Worm (Caenorhabditis elegans): ENCODE results near the gene K12B6.4.

K12B6.4 gene

DNA sequence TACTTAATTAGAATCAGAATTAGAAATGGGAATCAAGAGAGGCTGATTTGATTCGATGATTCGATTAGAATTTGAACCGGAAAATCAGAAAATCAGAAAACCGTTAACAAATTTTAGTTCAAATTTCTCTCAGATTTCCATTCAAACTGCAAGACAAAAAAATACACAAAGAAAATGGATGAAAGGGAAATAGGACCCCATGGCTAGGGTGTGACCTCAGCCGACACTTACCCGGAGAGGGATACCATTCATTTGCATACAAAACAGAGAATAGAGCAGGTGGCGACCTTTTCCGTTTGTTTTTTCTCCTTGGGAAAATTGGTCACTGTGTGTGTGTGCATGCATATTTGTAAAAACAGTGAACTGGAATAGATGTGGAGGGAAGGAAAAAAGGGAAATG, 47.1 kb downstream of the K12B6.4 start:
- peak; percentile 46 for TF ChIP-seq ces-1 (GFP tag; optimal IDR thresholded peaks at IDR 0.05)
- peak; percentile 19 for TF ChIP-seq cnd-1 (tag; optimal IDR thresholded peaks at IDR 0.05)
- TF ChIP-seq lin-32 (GFP tag; optimal IDR thresholded peaks at IDR 0.05) = no peak
- no peak for TF ChIP-seq sem-2 (GFP tag; optimal IDR thresholded peaks at IDR 0.05)
- TF ChIP-seq ceh-83 (GFP tag; optimal IDR thresholded peaks at IDR 0.05) = no peak
- peak; percentile 95 for TF ChIP-seq nhr-2 (tag; optimal IDR thresholded peaks at IDR 0.05)
- TF ChIP-seq blmp-1 (tag; optimal IDR thresholded peaks at IDR 0.05) = no peak

DNA sequence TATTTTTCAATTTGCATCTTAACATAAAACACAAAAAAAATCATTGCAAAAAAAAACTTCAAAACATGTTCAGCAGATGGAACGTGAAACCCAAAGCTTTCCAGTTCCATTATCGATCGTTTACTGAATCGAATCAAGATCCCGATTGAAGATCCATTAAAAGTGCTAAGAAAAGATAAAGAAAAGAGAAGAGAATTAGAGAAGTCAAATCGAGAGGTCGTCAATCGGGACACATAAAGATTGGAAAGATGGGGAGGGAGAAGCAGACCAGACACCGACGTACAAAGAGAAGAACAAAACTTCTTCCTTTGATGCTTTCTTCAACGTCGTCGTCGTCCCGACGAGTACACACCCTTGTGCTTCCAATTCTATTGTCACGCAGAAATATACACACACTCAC, 48.2 kb downstream of the K12B6.4 start:
- TF ChIP-seq unc-62 (GFP tag; optimal IDR thresholded peaks at IDR 0.05) (no peak), ces-1 (GFP tag; optimal IDR thresholded peaks at IDR 0.05) (peak; percentile 35), elt-1 (tag; optimal IDR thresholded peaks at IDR 0.05; ENCODE audit: borderline replicate concordance, insufficient read depth) (peak; percentile 87)

DNA sequence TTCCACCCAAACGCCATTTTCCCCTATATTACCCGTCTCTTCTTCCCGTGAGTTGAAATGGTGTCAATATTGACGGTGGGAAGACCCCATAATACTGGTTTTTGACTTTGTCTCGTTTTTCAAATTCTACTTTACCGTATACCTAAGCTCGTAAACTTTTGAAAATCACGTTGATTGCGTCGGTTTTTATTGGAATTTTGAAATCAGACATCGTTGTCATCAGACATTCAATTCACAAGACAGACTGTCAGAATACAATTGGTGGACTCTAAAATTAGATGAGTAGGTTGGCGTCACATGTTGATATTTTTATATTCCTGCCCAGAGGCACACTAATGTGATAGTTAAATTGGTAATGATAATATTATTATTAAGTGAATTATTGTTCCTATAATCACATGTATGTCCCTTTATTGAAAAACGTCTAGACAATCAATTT, 49.2 kb downstream of the K12B6.4 start:
- TF ChIP-seq unc-39 (tag; optimal IDR thresholded peaks at IDR 0.05) (no peak), unc-62 (GFP tag; optimal IDR thresholded peaks at IDR 0.05) (no peak), lsy-2 (tag; optimal IDR thresholded peaks at IDR 0.05) (no peak), nhr-237 (tag; optimal IDR thresholded peaks at IDR 0.05) (no peak), lin-32 (GFP tag; optimal IDR thresholded peaks at IDR 0.05) (no peak), M03D4.4 (tag; optimal IDR thresholded peaks at IDR 0.05) (no peak), blmp-1 (tag; optimal IDR thresholded peaks at IDR 0.05) (no peak), ceh-39 (tag; optimal IDR thresholded peaks at IDR 0.05) (no peak), ham-2 (GFP tag; optimal IDR thresholded peaks at IDR 0.05) (no peak)

DNA sequence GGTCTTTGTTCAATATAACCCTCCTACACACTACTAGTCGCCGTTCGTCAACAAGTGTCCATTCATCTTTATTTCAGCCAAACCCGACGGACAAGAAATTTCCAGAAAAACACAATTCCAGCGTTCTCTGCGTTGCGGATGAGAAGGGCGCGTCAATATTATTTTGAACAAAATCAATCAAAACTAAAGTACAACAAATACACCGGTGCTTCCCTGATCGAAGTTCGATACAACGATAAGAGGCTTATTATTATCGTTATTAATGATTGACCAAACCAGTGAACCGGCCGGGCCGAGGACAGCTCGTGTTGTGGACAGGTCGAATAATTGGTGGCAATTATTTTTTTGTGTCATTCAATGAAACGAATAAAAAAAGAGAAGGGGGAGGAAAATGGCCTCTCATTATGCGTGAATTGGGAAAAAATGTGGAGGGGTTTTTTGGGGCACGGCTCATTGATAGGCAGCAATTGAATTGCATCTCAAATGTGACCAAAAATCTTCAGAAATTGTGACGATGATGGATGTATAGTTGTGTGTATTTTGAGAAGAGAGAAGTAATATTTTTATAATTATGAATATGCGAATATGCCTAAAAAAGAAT, 50.3 kb downstream of the K12B6.4 start:
- TF ChIP-seq M03D4.4 (tag; optimal IDR thresholded peaks at IDR 0.05) = no peak
- peak; percentile 69 for TF ChIP-seq ceh-43 (GFP tag; optimal IDR thresholded peaks at IDR 0.05)
- TF ChIP-seq mls-2 (tag; optimal IDR thresholded peaks at IDR 0.05) = peak; percentile 35
- TF ChIP-seq nhr-2 (tag; optimal IDR thresholded peaks at IDR 0.05) = peak; percentile 15

Data from whole organism, mixed stage, embryonic.